Worm (Caenorhabditis elegans) whole organism, young adult: Measurements from ENCODE around the gene twk-33.

Source experiments
- B0019.2 ChIP-seq: fragments of 200-800 bp; sonication (Bioruptor generic); conservative IDR thresholded peaks from 2 replicates; pipeline ENCODE4 v1.3.6; 2022; ENCODE audit warnings: missing genetic modification reagents, missing genetic modification characterization, missing compliant biosample characterization
- B0261.1 ChIP-seq: sonication (generic microtip); optimal IDR thresholded peaks from 2 replicates; lab custom pipeline; 2016; ENCODE audit warnings: mild to moderate bottlenecking, missing genetic modification characterization, moderate library complexity, missing compliant biosample characterization
- D2030.7 ChIP-seq: fragments of 200-800 bp; sonication (Bioruptor generic); IDR thresholded peaks from 2 replicates; pipeline ENCODE4 v1.3.6; 2022; ENCODE audit warnings: missing genetic modification reagents, missing genetic modification characterization, missing compliant biosample characterization
- F23B12.7 ChIP-seq: sonication (generic microtip); optimal IDR thresholded peaks from 2 replicates; lab custom pipeline; 2017; ENCODE audit warnings: missing genetic modification characterization, mild to moderate bottlenecking, missing compliant biosample characterization, antibody characterized with exemption, moderate library complexity; ENCODE audit not compliant: insufficient read depth
- F33H1.4 ChIP-seq: fragments of 200-800 bp; sonication (Bioruptor generic); IDR thresholded peaks from 2 replicates; pipeline ENCODE4 v1.3.6; 2022; ENCODE audit warnings: missing genetic modification reagents, missing genetic modification characterization, missing compliant biosample characterization
- F57C9.4 ChIP-seq: sonication (generic microtip); optimal IDR thresholded peaks from 2 replicates; lab custom pipeline; 2017; ENCODE audit warnings: mild to moderate bottlenecking, missing genetic modification characterization, missing compliant biosample characterization
- Y53F4B.3 ChIP-seq: fragments of 200-800 bp; sonication (Bioruptor generic); IDR thresholded peaks from 2 replicates; pipeline ENCODE4 v1.3.6; 2022; ENCODE audit warnings: missing genetic modification reagents, missing genetic modification characterization, missing compliant biosample characterization
- Y53G8AR.9 ChIP-seq: fragments of 200-800 bp; sonication (Bioruptor generic); conservative IDR thresholded peaks from 2 replicates; pipeline ENCODE4 v1.3.6; 2022; ENCODE audit warnings: missing genetic modification reagents, missing genetic modification characterization, missing compliant biosample characterization
- athp-1 ChIP-seq: sonication (generic microtip); optimal IDR thresholded peaks from 2 replicates; lab custom pipeline; 2017; ENCODE audit warnings: mild to moderate bottlenecking, missing genetic modification characterization, missing compliant biosample characterization
- attf-6 ChIP-seq: fragments of 200-800 bp; sonication (Bioruptor generic); IDR thresholded peaks from 2 replicates; pipeline ENCODE4 v1.3.6; 2022; ENCODE audit warnings: missing genetic modification reagents, missing genetic modification characterization, missing compliant biosample characterization
- cebp-1 ChIP-seq, 2 experiments: fragments of 200-800 bp in 1 of 2; sonication (Bioruptor generic) in 1 of 2; sonication (generic microtip) in 1 of 2; IDR thresholded peaks in 1 of 2; optimal IDR thresholded peaks in 1 of 2; 2 replicates each; pipeline versions ENCODE4 v1.3.6 to Lab custom; 2017 to 2022; ENCODE audit warnings: missing compliant biosample characterization in 2 of 2, missing genetic modification characterization in 2 of 2, mild to moderate bottlenecking in 1 of 2, missing genetic modification reagents in 1 of 2, moderate library complexity in 1 of 2
- ceh-58 ChIP-seq: fragments of 200-800 bp; sonication (Bioruptor generic); IDR thresholded peaks from 2 replicates; pipeline ENCODE4 v1.3.6; 2022; ENCODE audit warnings: missing genetic modification characterization, missing compliant biosample characterization
- die-1 ChIP-seq: sonication (generic microtip); optimal IDR thresholded peaks from 2 replicates; lab custom pipeline; 2016; ENCODE audit warnings: missing genotype, mild to moderate bottlenecking, missing genetic modification characterization, missing compliant biosample characterization
- dpff-1 ChIP-seq: sonication (generic microtip); optimal IDR thresholded peaks from 2 replicates; lab custom pipeline; 2017; ENCODE audit warnings: mild to moderate bottlenecking, missing genetic modification characterization, missing compliant biosample characterization
- ekl-4 ChIP-seq: fragments of 200-800 bp; sonication (Bioruptor generic); IDR thresholded peaks from 2 replicates; pipeline ENCODE4 v1.3.6; 2022; ENCODE audit warnings: missing genetic modification reagents, missing genetic modification characterization, missing compliant biosample characterization
- him-1 ChIP-seq: sonication (generic microtip); optimal IDR thresholded peaks from 2 replicates; lab custom pipeline; 2016; ENCODE audit warnings: missing genotype, missing genetic modification reagents, missing genetic modification characterization, missing compliant biosample characterization
- hlh-12 ChIP-seq: sonication (generic microtip); optimal IDR thresholded peaks from 2 replicates; lab custom pipeline; 2016; ENCODE audit warnings: missing genetic modification characterization, missing compliant biosample characterization
- hmg-1.2 ChIP-seq: fragments of 200-800 bp; sonication (Bioruptor generic); IDR thresholded peaks from 2 replicates; pipeline ENCODE4 v1.3.6; 2022; ENCODE audit warnings: missing genetic modification reagents, missing genetic modification characterization, missing compliant biosample characterization
- lin-26 ChIP-seq: fragments of 200-800 bp; sonication (Bioruptor generic); IDR thresholded peaks from 2 replicates; pipeline ENCODE4 v1.3.6; 2022; ENCODE audit warnings: missing genetic modification reagents, missing genetic modification characterization, missing compliant biosample characterization
- lsl-1 ChIP-seq: fragments of 200-800 bp; sonication (Bioruptor generic); optimal IDR thresholded peaks from 2 replicates; lab custom pipeline; 2018; ENCODE audit warnings: mild to moderate bottlenecking, missing genetic modification characterization, moderate library complexity, missing compliant biosample characterization
- madf-3 ChIP-seq: fragments of 200-800 bp; sonication (Bioruptor generic); IDR thresholded peaks from 2 replicates; pipeline ENCODE4 v1.3.6; 2022; ENCODE audit warnings: missing genetic modification reagents, missing genetic modification characterization, missing compliant biosample characterization
- madf-6 ChIP-seq: fragments of 200-800 bp; sonication (Bioruptor generic); IDR thresholded peaks from 2 replicates; pipeline ENCODE4 v1.3.6; 2022; ENCODE audit warnings: missing genetic modification reagents, missing genetic modification characterization, missing compliant biosample characterization
- madf-8 ChIP-seq: fragments of 200-800 bp; sonication (Bioruptor generic); conservative IDR thresholded peaks from 2 replicates; pipeline ENCODE4 v1.3.6; 2022; ENCODE audit warnings: missing genetic modification reagents, missing genetic modification characterization, missing compliant biosample characterization
- nhr-90 ChIP-seq: sonication (generic microtip); optimal IDR thresholded peaks from 2 replicates; lab custom pipeline; 2016; ENCODE audit warnings: missing genotype, mild to moderate bottlenecking, missing genetic modification characterization, missing compliant biosample characterization
- pbrm-1 ChIP-seq: fragments of 200-800 bp; sonication (Bioruptor generic); IDR thresholded peaks from 2 replicates; pipeline ENCODE4 v1.3.6; 2022; ENCODE audit warnings: missing genetic modification reagents, missing genetic modification characterization, missing compliant biosample characterization
- pha-4 ChIP-seq: fragments of 150-350 bp; sonication (generic microtip); optimal IDR thresholded peaks from 2 replicates; lab custom pipeline; 2014; ENCODE audit warnings: missing biosample characterization, missing genetic modification reagents, missing genetic modification characterization
- rec-8 ChIP-seq, 2 experiments: sonication (generic microtip); optimal IDR thresholded peaks; 2 replicates each; lab custom pipeline; 2016; ENCODE audit warnings: mild to moderate bottlenecking in 2 of 2, missing genetic modification characterization in 2 of 2, missing genetic modification reagents in 2 of 2, missing genotype in 2 of 2, missing biosample characterization in 1 of 2, missing compliant biosample characterization in 1 of 2, moderate library complexity in 1 of 2
- rpc-1 ChIP-seq, 2 experiments: fragments of 150-350 bp in 1 of 2; sonication (generic microtip) in 1 of 2; optimal IDR thresholded peaks; 2 replicates each; lab custom pipeline; 2014 to 2018; ENCODE audit warnings: missing biosample characterization in 1 of 2, missing genetic modification characterization in 1 of 2, missing genetic modification reagents in 1 of 2, missing genotype in 1 of 2
- snpc-3.4 ChIP-seq: sonication (generic microtip); optimal IDR thresholded peaks from 2 replicates; lab custom pipeline; 2017; ENCODE audit warnings: missing genetic modification characterization, mild to moderate bottlenecking, missing compliant biosample characterization, antibody characterized with exemption, moderate library complexity, missing genotype, missing genetic modification reagents
- sptf-2 ChIP-seq: fragments of 200-800 bp; sonication (Bioruptor generic); optimal IDR thresholded peaks from 2 replicates; lab custom pipeline; 2018; ENCODE audit warnings: mild to moderate bottlenecking, missing genetic modification characterization, missing compliant biosample characterization
- tbp1 ChIP-seq: fragments of 200-800 bp; sonication (Bioruptor generic); optimal IDR thresholded peaks from 2 replicates; lab custom pipeline; 2018; ENCODE audit warnings: mild to moderate bottlenecking, missing genetic modification characterization, missing compliant biosample characterization
- unc-130 ChIP-seq: sonication (generic microtip); optimal IDR thresholded peaks from 2 replicates; lab custom pipeline; 2016; ENCODE audit warnings: missing genetic modification reagents, missing genetic modification characterization, missing compliant biosample characterization
- ztf-18 ChIP-seq: sonication (generic microtip); optimal IDR thresholded peaks from 2 replicates; lab custom pipeline; 2016; ENCODE audit warnings: missing genotype, mild to moderate bottlenecking, missing genetic modification characterization, missing compliant biosample characterization
- ztf-25 ChIP-seq: fragments of 200-800 bp; sonication (Bioruptor generic); IDR thresholded peaks from 2 replicates; pipeline ENCODE4 v1.3.6; 2022; ENCODE audit warnings: missing genetic modification reagents, missing genetic modification characterization, missing compliant biosample characterization
- ztf-26 ChIP-seq: sonication (generic microtip); optimal IDR thresholded peaks from 2 replicates; lab custom pipeline; 2017; ENCODE audit warnings: missing genetic modification characterization, missing compliant biosample characterization

Gene twk-33

DNA sequence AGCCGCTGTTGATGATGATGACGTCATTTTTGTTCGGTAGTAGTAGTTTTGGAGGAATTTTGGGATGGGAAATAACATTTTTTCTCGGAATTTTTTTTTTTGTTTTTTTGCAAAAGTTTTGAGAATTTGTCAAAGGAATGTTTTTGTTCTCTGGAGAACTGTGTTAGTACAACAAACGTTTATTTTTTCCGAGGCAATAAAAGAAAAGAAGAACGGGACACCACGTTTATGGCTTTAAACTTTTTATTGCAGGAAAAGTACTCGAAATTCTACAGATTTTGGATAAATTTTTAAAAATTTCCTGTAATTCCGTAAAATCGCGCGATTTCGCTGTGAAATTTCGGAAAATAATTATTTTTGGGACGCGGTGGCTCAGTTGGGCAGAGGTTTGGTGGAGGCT is 23.3 kb downstream of the twk-33 start, which contains the start of gene F59A1.13:
F59A1.13 (minus strand) TSS at position 101 of the 400 bp plus-strand sequence.
- TF ChIP-seq F33H1.4 = no peak
- TF ChIP-seq pha-4 = no peak
- no peak for TF ChIP-seq ekl-4 (GFP tag; lab: Robert Waterston, UW)
- no peak for TF ChIP-seq F23B12.7 (tag; lab: Kevin White, UChicago)
- no peak for TF ChIP-seq madf-8 (GFP tag; lab: Robert Waterston, UW)
- no peak for TF ChIP-seq Y53G8AR.9 (GFP tag; lab: Robert Waterston, UW)
- no peak for TF ChIP-seq ceh-58 (GFP tag; lab: Robert Waterston, UW)
- no peak for TF ChIP-seq cebp-1 (GFP tag; IDR thresholded peaks at IDR 0.05; lab: Robert Waterston, UW)
- TF ChIP-seq cebp-1 (tag; optimal IDR thresholded peaks at IDR 0.05; lab: Kevin White, UChicago) = no peak
- TF ChIP-seq hmg-1.2 (GFP tag; lab: Robert Waterston, UW) = no peak
- TF ChIP-seq snpc-3.4 (tag; lab: Kevin White, UChicago) = no peak
- no peak for TF ChIP-seq tbp1 (GFP tag; lab: Kevin White, UChicago)
- TF ChIP-seq unc-130 (GFP tag; lab: Kevin White, UChicago) = no peak
- no peak for TF ChIP-seq attf-6

DNA sequence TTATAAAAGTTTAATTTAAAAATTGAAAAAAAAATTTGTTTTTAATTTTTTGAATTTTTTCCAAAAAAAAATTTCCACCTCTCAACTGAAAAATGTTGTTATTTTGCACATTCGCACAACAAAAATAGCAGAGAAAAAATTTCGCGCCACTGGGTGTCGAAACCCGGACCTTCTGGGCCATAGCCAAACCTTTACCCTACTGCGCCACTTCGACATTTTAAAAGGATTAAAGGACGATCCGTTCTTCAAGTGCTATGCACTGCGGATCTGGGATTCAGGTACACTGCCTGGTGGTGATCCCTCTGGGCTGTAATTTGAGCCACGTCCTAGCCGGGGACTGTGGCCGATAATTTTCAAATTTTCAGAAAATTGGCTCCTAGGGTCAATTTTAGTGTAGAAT is 26.8 kb downstream of the twk-33 start:
- peak; percentile 86 for TF ChIP-seq attf-6
- peak; percentile 22 for TF ChIP-seq nhr-90
- peak; percentile 19 for TF ChIP-seq lsl-1 (GFP tag; lab: Kevin White, UChicago)
- TF ChIP-seq lin-26 (GFP tag; lab: Robert Waterston, UW) = peak; percentile 88
- peak; percentile 36 for TF ChIP-seq hmg-1.2 (GFP tag; lab: Robert Waterston, UW)
- TF ChIP-seq rec-8 (tag; optimal IDR thresholded peaks at IDR 0.05; lab: Kevin White, UChicago) = peak in 1 of 2 experiments; percentile 11
- peak; percentile 29 for TF ChIP-seq athp-1 (tag; lab: Kevin White, UChicago)
- TF ChIP-seq ztf-25 = peak; percentile 43; the same call in 1 of the 2 replicates
- 0 out of 2 replicates have a peak, but pooled peaks have one; percentile 44 for TF ChIP-seq madf-3
- TF ChIP-seq D2030.7 = 0 out of 2 replicates have a peak, but pooled peaks have one; percentile 21
- 0 out of 2 replicates have a peak, but pooled peaks have one; percentile 30 for TF ChIP-seq Y53F4B.3 (GFP tag; lab: Robert Waterston, UW)
- TF ChIP-seq tbp1 (GFP tag; lab: Kevin White, UChicago) = peak; percentile 84
- peak; percentile 65 for TF ChIP-seq B0261.1 (tag; lab: Kevin White, UChicago)
- TF ChIP-seq him-1 (tag; lab: Kevin White, UChicago) = peak; percentile 6
- peak; percentile 40; the same call in 1 of the 2 replicates for TF ChIP-seq pbrm-1 (GFP tag; lab: Robert Waterston, UW)
- TF ChIP-seq ztf-18 (tag; lab: Kevin White, UChicago) = peak; percentile 35
- peak; percentile 38; the same call in 1 of the 2 replicates for TF ChIP-seq madf-6 (GFP tag; lab: Robert Waterston, UW)
- TF ChIP-seq hlh-12 (tag; lab: Kevin White, UChicago) = peak; percentile 59
- TF ChIP-seq rpc-1 (optimal IDR thresholded peaks at IDR 0.05; lab: Kevin White, UChicago) = peak; percentile 52
- peak; percentile 84 for TF ChIP-seq rpc-1 (tag; optimal IDR thresholded peaks at IDR 0.05; lab: Kevin White, UChicago)
- peak; percentile 76 for TF ChIP-seq die-1 (tag; lab: Kevin White, UChicago)
- TF ChIP-seq, all 124 proteins: peak for 20; not testable (repeated sequence) for 104

DNA sequence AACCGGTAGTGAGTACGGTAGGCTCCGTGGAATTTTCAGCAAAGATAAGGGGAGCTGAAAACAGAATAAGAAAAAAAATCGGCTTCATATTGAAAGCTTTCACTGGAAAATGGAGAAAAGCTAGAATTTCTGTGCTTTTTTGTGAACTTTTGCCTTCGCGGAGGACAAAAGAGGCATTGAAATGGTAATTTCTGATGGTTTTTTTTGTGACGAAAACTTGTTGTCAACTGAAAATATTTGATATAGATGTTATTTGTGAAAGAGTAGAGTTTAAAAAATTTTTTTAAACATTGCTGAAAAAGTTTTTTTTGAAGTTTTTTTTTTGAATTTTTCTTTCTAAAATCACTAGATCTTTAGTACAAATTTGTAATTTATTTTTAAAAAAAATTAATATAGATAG is 27.3 kb downstream of the twk-33 start, which contains the start of gene F59A1.18:
F59A1.18 (minus strand) TSS at position 101 of the 400 bp plus-strand sequence.
- no peak for TF ChIP-seq dpff-1 (tag; lab: Kevin White, UChicago)
- no peak for TF ChIP-seq F57C9.4 (tag; lab: Kevin White, UChicago)
- TF ChIP-seq sptf-2 (GFP tag; lab: Kevin White, UChicago) = no peak
- no peak for TF ChIP-seq B0019.2 (GFP tag; lab: Robert Waterston, UW)
- no peak for TF ChIP-seq ekl-4 (GFP tag; lab: Robert Waterston, UW)
- no peak for TF ChIP-seq madf-8 (GFP tag; lab: Robert Waterston, UW)
- no peak for TF ChIP-seq ztf-26 (tag; lab: Kevin White, UChicago)
- TF ChIP-seq nhr-90 = no peak
